Worm (Caenorhabditis elegans): ENCODE data around the gene E02C12.19.

Gene E02C12.19

ce11 chrV:9373473-9373872 is 2.8 kb downstream of the E02C12.19 start, which contains the start of gene E02C12.8:
Gene E02C12.8, minus strand, starts transcription at chrV:9373613.
- no peak for TF ChIP-seq C34F6.9 (tag; optimal IDR thresholded peaks at IDR 0.05)
- peak; percentile 93 for TF ChIP-seq fos-1 (tag; optimal IDR thresholded peaks at IDR 0.05)
- TF ChIP-seq crh-2 (tag; optimal IDR thresholded peaks at IDR 0.05) = peak; percentile 24
- no peak for TF ChIP-seq zag-1 (tag; optimal IDR thresholded peaks at IDR 0.05)
- no peak for TF ChIP-seq unc-55 (GFP tag; optimal IDR thresholded peaks at IDR 0.05)
- TF ChIP-seq nhr-6 (tag; optimal IDR thresholded peaks at IDR 0.05) = no peak
- TF ChIP-seq sma-9 (GFP tag; optimal IDR thresholded peaks at IDR 0.05) = peak; percentile 16
- TF ChIP-seq sma-9 (tag; optimal IDR thresholded peaks at IDR 0.05) = no peak
- peak; percentile 24 for TF ChIP-seq nhr-129 (tag; optimal IDR thresholded peaks at IDR 0.05)

- TF ChIP-seq aly-2 (tag; optimal IDR thresholded peaks at IDR 0.05) = no peak
Measured at ce11 chrV:9370986-9371385, 5.3 kb downstream of the E02C12.19 start, which contains the start of gene E02C12.6. Gene E02C12.6, minus strand, starts transcription at chrV:9371086.

- no peak for TF ChIP-seq mbf-1 (tag; optimal IDR thresholded peaks at IDR 0.05)
- no peak for TF ChIP-seq mab-5 (tag; optimal IDR thresholded peaks at IDR 0.05)
- no peak for TF ChIP-seq egl-27 (tag; optimal IDR thresholded peaks at IDR 0.05)
- no peak for TF ChIP-seq unc-55 (GFP tag; optimal IDR thresholded peaks at IDR 0.05)
- TF ChIP-seq dmd-4 (tag; optimal IDR thresholded peaks at IDR 0.05) = no peak
- TF ChIP-seq C34F6.9 (tag; optimal IDR thresholded peaks at IDR 0.05) = no peak
- TF ChIP-seq gmeb-1 (tag; optimal IDR thresholded peaks at IDR 0.05) = no peak
- TF ChIP-seq nhr-129 (tag; optimal IDR thresholded peaks at IDR 0.05) = no peak
- no peak for TF ChIP-seq lin-39 (tag; optimal IDR thresholded peaks at IDR 0.05)
- TF ChIP-seq F13H6.1 (tag; optimal IDR thresholded peaks at IDR 0.05) = no peak
- TF ChIP-seq lin-11 (tag; optimal IDR thresholded peaks at IDR 0.05) = no peak
- TF ChIP-seq crh-2 (tag; optimal IDR thresholded peaks at IDR 0.05) = no peak
- no peak for TF ChIP-seq lsy-2 (tag; optimal IDR thresholded peaks at IDR 0.05)
- no peak for TF ChIP-seq sem-4 (tag; optimal IDR thresholded peaks at IDR 0.05)
- no peak for TF ChIP-seq ztf-1 (GFP tag; conservative IDR thresholded peaks at IDR 0.05)
- no peak for TF ChIP-seq fos-1 (tag; optimal IDR thresholded peaks at IDR 0.05)
- TF ChIP-seq alr-1 (tag; optimal IDR thresholded peaks at IDR 0.05) = no peak
- no peak for TF ChIP-seq peb-1 (tag; optimal IDR thresholded peaks at IDR 0.05)
Measured at ce11 chrV:9359674-9360073, 16.6 kb downstream of the E02C12.19 start, which contains the start of gene gpa-3. Gene gpa-3, minus strand, starts transcription at chrV:9359774.

ce11 chrV:9356345-9356744 is 20.0 kb downstream of the E02C12.19 start, which contains the start of gene ttr-49:
Gene ttr-49, minus strand, starts transcription at chrV:9356515.
- peak; percentile 59 for TF ChIP-seq fos-1 (tag; optimal IDR thresholded peaks at IDR 0.05)
- no peak for TF ChIP-seq nhr-21 (tag; optimal IDR thresholded peaks at IDR 0.05)
- TF ChIP-seq nhr-12 (tag; optimal IDR thresholded peaks at IDR 0.05) = no peak
- no peak for TF ChIP-seq dmd-4 (tag; optimal IDR thresholded peaks at IDR 0.05)

ce11 chrV:9355371-9355770 is 20.9 kb downstream of the E02C12.19 start, which contains the start of gene ttr-40:
Gene ttr-40, minus strand, starts transcription at chrV:9355471.
- TF ChIP-seq mbf-1 (tag; optimal IDR thresholded peaks at IDR 0.05) (no peak), zag-1 (tag; optimal IDR thresholded peaks at IDR 0.05) (no peak), R02D3.7 (tag; optimal IDR thresholded peaks at IDR 0.05) (no peak), ztf-11 (tag; optimal IDR thresholded peaks at IDR 0.05) (no peak), ama-1 (optimal IDR thresholded peaks at IDR 0.05) (no peak), nhr-77 (tag; optimal IDR thresholded peaks at IDR 0.05) (no peak), sem-4 (tag; optimal IDR thresholded peaks at IDR 0.05) (no peak), nhr-25 (tag; optimal IDR thresholded peaks at IDR 0.05) (no peak), snpc-4 (tag; optimal IDR thresholded peaks at IDR 0.05) (no peak), elt-3 (tag; optimal IDR thresholded peaks at IDR 0.05) (no peak), ztf-1 (GFP tag; conservative IDR thresholded peaks at IDR 0.05) (no peak), egl-27 (tag; optimal IDR thresholded peaks at IDR 0.05) (no peak)

- no peak for TF ChIP-seq dmd-4 (tag; optimal IDR thresholded peaks at IDR 0.05)
- TF ChIP-seq ama-1 (optimal IDR thresholded peaks at IDR 0.05) = no peak
- no peak for TF ChIP-seq Y55F3AM.14 (GFP tag; optimal IDR thresholded peaks at IDR 0.05)
- TF ChIP-seq nhr-23 (tag; optimal IDR thresholded peaks at IDR 0.05) = no peak
- TF ChIP-seq C34F6.9 (tag; optimal IDR thresholded peaks at IDR 0.05) = no peak
Measured at ce11 chrV:9352947-9353346, 23.4 kb downstream of the E02C12.19 start, which contains the start of gene srx-46. Gene srx-46, plus strand, starts transcription at chrV:9353247.

Data from whole organism, L2 larva.